Worm (Caenorhabditis elegans) whole organism, early embryonic: ENCODE results near the gene efa-6.

Experiments used
- B0310.2 ChIP-seq: sonication (generic microtip); optimal IDR thresholded peaks from 2 replicates; lab custom pipeline; 2016; ENCODE audit warnings: mild to moderate bottlenecking, missing genetic modification characterization, missing compliant biosample characterization
- F13C5.2 ChIP-seq: sonication (generic microtip); optimal IDR thresholded peaks from 2 replicates; lab custom pipeline; 2017; ENCODE audit warnings: mild to moderate bottlenecking, missing genetic modification characterization, inconsistent platforms, missing compliant biosample characterization
- aly-1 ChIP-seq: sonication (generic microtip); optimal IDR thresholded peaks from 2 replicates; lab custom pipeline; 2016; ENCODE audit warnings: missing genetic modification characterization, missing compliant biosample characterization
- ama-1 ChIP-seq: fragments of 150-350 bp; optimal IDR thresholded peaks from 2 replicates; lab custom pipeline; 2014
- ceh-13 ChIP-seq: fragments of 200-800 bp; sonication (Bioruptor generic); optimal IDR thresholded peaks from 2 replicates; lab custom pipeline; 2018; ENCODE audit warnings: mild to moderate bottlenecking, missing genetic modification characterization, missing compliant biosample characterization
- ceh-36 ChIP-seq: sonication (generic microtip); optimal IDR thresholded peaks from 2 replicates; lab custom pipeline; 2016; ENCODE audit warnings: missing genetic modification characterization, inconsistent platforms, missing compliant biosample characterization
- ets-7 ChIP-seq: sonication (generic microtip); optimal IDR thresholded peaks from 2 replicates; lab custom pipeline; 2016; ENCODE audit warnings: missing genotype, missing genetic modification characterization, missing compliant biosample characterization
- flt-1 ChIP-seq: fragments of 200-800 bp; sonication (Bioruptor generic); IDR thresholded peaks from 2 replicates; pipeline ENCODE4 v1.3.6; 2022; ENCODE audit warnings: missing genetic modification characterization, missing compliant biosample characterization
- hmbx-1 ChIP-seq: sonication (generic microtip); optimal IDR thresholded peaks from 2 replicates; lab custom pipeline; 2016; ENCODE audit warnings: mild to moderate bottlenecking, missing genetic modification characterization, missing compliant biosample characterization
- hmg-4 ChIP-seq: fragments of 200-800 bp; sonication (Bioruptor generic); optimal IDR thresholded peaks from 2 replicates; lab custom pipeline; 2018; ENCODE audit warnings: mild to moderate bottlenecking, missing genetic modification characterization, missing compliant biosample characterization
- hnd-1 ChIP-seq: sonication (generic microtip); optimal IDR thresholded peaks from 2 replicates; lab custom pipeline; 2016; ENCODE audit warnings: missing genetic modification characterization, missing compliant biosample characterization
- pes-1 ChIP-seq: fragments of 200-800 bp; sonication (Bioruptor generic); IDR thresholded peaks from 2 replicates; pipeline ENCODE4 v1.3.6; 2022; ENCODE audit warnings: missing genetic modification reagents, missing genetic modification characterization, missing compliant biosample characterization
- scrt-1 ChIP-seq: fragments of 200-800 bp; sonication (Bioruptor generic); IDR thresholded peaks from 2 replicates; pipeline ENCODE4 v1.3.6; 2022; ENCODE audit warnings: missing genetic modification characterization, missing compliant biosample characterization
- sea-1 ChIP-seq: fragments of 200-800 bp; sonication (Bioruptor generic); conservative IDR thresholded peaks from 2 replicates; pipeline ENCODE4 v1.3.6; 2022; ENCODE audit warnings: missing genetic modification characterization, missing compliant biosample characterization
- tbx-11 ChIP-seq: fragments of 200-800 bp; sonication (Bioruptor generic); IDR thresholded peaks from 2 replicates; pipeline ENCODE4 v1.3.6; 2022; ENCODE audit warnings: missing genetic modification characterization, missing compliant biosample characterization
- tbx-37 ChIP-seq: fragments of 200-800 bp; sonication (Bioruptor generic); conservative IDR thresholded peaks from 2 replicates; pipeline ENCODE4 v1.3.6; 2022; ENCODE audit warnings: missing genetic modification reagents, missing genetic modification characterization, missing compliant biosample characterization
- tra-4 ChIP-seq: sonication (generic microtip); optimal IDR thresholded peaks from 2 replicates; lab custom pipeline; 2017; ENCODE audit warnings: missing genetic modification characterization, missing compliant biosample characterization

The efa-6 gene

ce11 chrIV:12585966-12586365 is 28.6 kb downstream of the efa-6 start, which contains the start of gene K08E7.8:
Gene K08E7.8 (minus strand): TSS chrIV:12586066.
- TF ChIP-seq ceh-36 (tag; lab: Kevin White, UChicago) (no peak), hmbx-1 (tag; lab: Kevin White, UChicago) (no peak), ets-7 (no peak), scrt-1 (GFP tag; lab: Robert Waterston, UW) (no peak), tra-4 (no peak), pes-1 (GFP tag; lab: Robert Waterston, UW) (no peak), ceh-13 (GFP tag; lab: Kevin White, UChicago) (no peak), F13C5.2 (tag; lab: Kevin White, UChicago) (no peak), aly-1 (tag; lab: Kevin White, UChicago) (no peak), tbx-37 (no peak), ama-1 (lab: Kevin White, UChicago) (no peak), B0310.2 (no peak), sea-1 (no peak), hmg-4 (GFP tag; lab: Kevin White, UChicago) (no peak), tbx-11 (GFP tag; lab: Robert Waterston, UW) (no peak), flt-1 (GFP tag; lab: Robert Waterston, UW) (no peak), hnd-1 (no peak)

- TF ChIP-seq hmg-4 (GFP tag; lab: Kevin White, UChicago) = no peak
- TF ChIP-seq F13C5.2 (tag; lab: Kevin White, UChicago) = no peak
- no peak for TF ChIP-seq ceh-13 (GFP tag; lab: Kevin White, UChicago)
- TF ChIP-seq flt-1 (GFP tag; lab: Robert Waterston, UW) = no peak
- no peak for TF ChIP-seq ama-1 (lab: Kevin White, UChicago)
Measured at ce11 chrIV:12584146-12584545, 30.4 kb downstream of the efa-6 start.

ce11 chrIV:12583181-12583580 is 31.3 kb downstream of the efa-6 start:
- TF ChIP-seq sea-1 (no peak), flt-1 (GFP tag; lab: Robert Waterston, UW) (no peak), hmbx-1 (tag; lab: Kevin White, UChicago) (no peak), ets-7 (no peak), tra-4 (no peak), ceh-36 (tag; lab: Kevin White, UChicago) (no peak), scrt-1 (GFP tag; lab: Robert Waterston, UW) (no peak), pes-1 (GFP tag; lab: Robert Waterston, UW) (no peak), hmg-4 (GFP tag; lab: Kevin White, UChicago) (no peak), aly-1 (tag; lab: Kevin White, UChicago) (no peak), hnd-1 (no peak)

- no peak for TF ChIP-seq B0310.2
- TF ChIP-seq ets-7 = no peak
- TF ChIP-seq aly-1 (tag; lab: Kevin White, UChicago) = no peak
- no peak for TF ChIP-seq hmg-4 (GFP tag; lab: Kevin White, UChicago)
- TF ChIP-seq hnd-1 = no peak
- TF ChIP-seq ceh-13 (GFP tag; lab: Kevin White, UChicago) = no peak
- TF ChIP-seq flt-1 (GFP tag; lab: Robert Waterston, UW) = no peak
- TF ChIP-seq tbx-37 = no peak
- TF ChIP-seq scrt-1 (GFP tag; lab: Robert Waterston, UW) = no peak
- no peak for TF ChIP-seq F13C5.2 (tag; lab: Kevin White, UChicago)
Measured at ce11 chrIV:12581046-12581445, 33.5 kb downstream of the efa-6 start, which contains the start of gene K08E7.6. Gene K08E7.6 (minus strand): TSS chrIV:12581146.

ce11 chrIV:12574265-12574664 is 40.3 kb downstream of the efa-6 start:
- TF ChIP-seq tra-4 (no peak), tbx-37 (no peak), hmg-4 (GFP tag; lab: Kevin White, UChicago) (no peak), ceh-36 (tag; lab: Kevin White, UChicago) (no peak), hnd-1 (no peak), B0310.2 (no peak), aly-1 (tag; lab: Kevin White, UChicago) (no peak), tbx-11 (GFP tag; lab: Robert Waterston, UW) (no peak), scrt-1 (GFP tag; lab: Robert Waterston, UW) (no peak), sea-1 (no peak), ets-7 (no peak), hmbx-1 (tag; lab: Kevin White, UChicago) (no peak), ama-1 (lab: Kevin White, UChicago) (no peak), F13C5.2 (tag; lab: Kevin White, UChicago) (no peak), flt-1 (GFP tag; lab: Robert Waterston, UW) (no peak), pes-1 (GFP tag; lab: Robert Waterston, UW) (no peak), ceh-13 (GFP tag; lab: Kevin White, UChicago) (no peak)

ce11 chrIV:12573068-12573467 is 41.5 kb downstream of the efa-6 start, which contains the start of gene K08E7.5:
Gene K08E7.5 (plus strand): TSS chrIV:12573368.
- TF ChIP-seq ets-7 (no peak), flt-1 (GFP tag; lab: Robert Waterston, UW) (no peak), ama-1 (lab: Kevin White, UChicago) (no peak), hnd-1 (no peak), sea-1 (no peak), ceh-36 (tag; lab: Kevin White, UChicago) (no peak), tbx-11 (GFP tag; lab: Robert Waterston, UW) (no peak), hmbx-1 (tag; lab: Kevin White, UChicago) (no peak), pes-1 (GFP tag; lab: Robert Waterston, UW) (no peak), B0310.2 (no peak)

- TF ChIP-seq hnd-1 (no peak), hmbx-1 (tag; lab: Kevin White, UChicago) (no peak), hmg-4 (GFP tag; lab: Kevin White, UChicago) (no peak), tbx-37 (no peak), F13C5.2 (tag; lab: Kevin White, UChicago) (no peak), pes-1 (GFP tag; lab: Robert Waterston, UW) (no peak), tbx-11 (GFP tag; lab: Robert Waterston, UW) (no peak), sea-1 (no peak), B0310.2 (no peak), flt-1 (GFP tag; lab: Robert Waterston, UW) (no peak), tra-4 (no peak), scrt-1 (GFP tag; lab: Robert Waterston, UW) (no peak), aly-1 (tag; lab: Kevin White, UChicago) (no peak), ceh-36 (tag; lab: Kevin White, UChicago) (no peak)
Measured at ce11 chrIV:12571047-12571446, 43.5 kb downstream of the efa-6 start, which contains the start of gene K08E7.4. Gene K08E7.4 (minus strand): TSS chrIV:12571147.
